Fruit fly (Drosophila melanogaster) whole organism, embryonic: ENCODE measurements around the gene CG31287.
A peak's percentile ranks its signal among the peaks of the same experiment; 100 is the strongest.

Experiments used
- C15 ChIP-seq: fragments of 200-800 bp; sonication (Bioruptor generic); IDR thresholded peaks from 3 replicates; pipeline ENCODE4 v1.3.6; 2022; ENCODE audit warnings: missing biosample characterization, missing genetic modification characterization
- CG10543 ChIP-seq: fragments of 200-800 bp; sonication (Bioruptor generic); optimal IDR thresholded peaks from 3 replicates; lab custom pipeline; 2017; ENCODE audit warnings: missing biosample characterization, mild to moderate bottlenecking, missing genetic modification characterization, moderate library complexity
- CG12769 ChIP-seq: fragments of 200-800 bp; sonication (Bioruptor generic); optimal IDR thresholded peaks from 2 replicates; lab custom pipeline; 2019; ENCODE audit warnings: missing biosample characterization, mild to moderate bottlenecking, missing genetic modification characterization, moderate library complexity
- CG13624 ChIP-seq: fragments of 200-800 bp; sonication (Bioruptor generic); optimal IDR thresholded peaks from 2 replicates; lab custom pipeline; 2016; ENCODE audit warnings: missing biosample characterization, missing genetic modification characterization
- CG13894 ChIP-seq: fragments of 200-800 bp; sonication (Bioruptor generic); optimal IDR thresholded peaks from 3 replicates; lab custom pipeline; 2018; ENCODE audit warnings: missing biosample characterization, mild to moderate bottlenecking, missing genetic modification characterization, moderate library complexity
- CG2120 ChIP-seq: fragments of 200-800 bp; sonication (Bioruptor generic); optimal IDR thresholded peaks from 3 replicates; lab custom pipeline; 2016; ENCODE audit warnings: missing biosample characterization, missing genetic modification characterization
- CG3281 ChIP-seq: fragments of 200-800 bp; sonication (Bioruptor generic); optimal IDR thresholded peaks from 3 replicates; lab custom pipeline; 2017; ENCODE audit warnings: missing biosample characterization, mild to moderate bottlenecking, missing genetic modification characterization
- CG3838 ChIP-seq: fragments of 200-800 bp; sonication (Bioruptor generic); optimal IDR thresholded peaks from 3 replicates; lab custom pipeline; 2016; ENCODE audit warnings: missing biosample characterization, missing genetic modification characterization
- CG4404 ChIP-seq: fragments of 200-800 bp; sonication (Bioruptor generic); IDR thresholded peaks from 2 replicates; pipeline ENCODE4 v1.3.6; 2022; ENCODE audit warnings: missing biosample characterization, missing genetic modification characterization
- CG5180 ChIP-seq: fragments of 200-800 bp; sonication (Bioruptor generic); optimal IDR thresholded peaks from 3 replicates; lab custom pipeline; 2017; ENCODE audit warnings: missing biosample characterization, missing genetic modification characterization, mild to moderate bottlenecking, moderate library complexity, missing genetic modification reagents
- CG6272 ChIP-seq: fragments of 200-800 bp; sonication (Bioruptor generic); IDR thresholded peaks from 2 replicates; pipeline ENCODE4 v1.3.6; 2022; ENCODE audit warnings: missing biosample characterization, missing genetic modification characterization
- CG7271 ChIP-seq: fragments of 200-800 bp; sonication (Bioruptor generic); optimal IDR thresholded peaks from 2 replicates; lab custom pipeline; 2018; ENCODE audit warnings: missing biosample characterization, mild to moderate bottlenecking, missing genetic modification characterization, moderate library complexity
- CG8290 ChIP-seq, 3 experiments: fragments of 200-800 bp; sonication (Bioruptor generic); optimal IDR thresholded peaks; 2 replicates each; lab custom pipeline; 2016 to 2019; ENCODE audit warnings: missing biosample characterization in 3 of 3, missing genetic modification characterization in 3 of 3, mild to moderate bottlenecking in 2 of 3, moderate library complexity in 1 of 3
- CHES-1-like ChIP-seq: fragments of 200-800 bp; sonication (Bioruptor generic); optimal IDR thresholded peaks from 2 replicates; lab custom pipeline; 2016; ENCODE audit warnings: missing biosample characterization, missing genetic modification characterization
- D ChIP-seq, 2 experiments: fragments of 200-800 bp in 1 of 2; fragments of >200 bp in 1 of 2; sonication (Bioruptor generic) in 1 of 2; optimal IDR thresholded peaks; 2 replicates in 1 of 2; 3 replicates in 1 of 2; lab custom pipeline; 2017; ENCODE audit warnings: mild to moderate bottlenecking in 1 of 2, missing biosample characterization in 1 of 2, missing genetic modification characterization in 1 of 2, missing genetic modification reagents in 1 of 2
- D19B ChIP-seq: fragments of 200-800 bp; sonication (Bioruptor generic); optimal IDR thresholded peaks from 2 replicates; lab custom pipeline; 2017; ENCODE audit warnings: missing biosample characterization, mild to moderate bottlenecking, missing genetic modification characterization
- Deaf1 ChIP-seq: fragments of 200-800 bp; optimal IDR thresholded peaks from 3 replicates; lab custom pipeline; 2019; ENCODE audit warnings: missing biosample characterization, mild to moderate bottlenecking, missing genetic modification characterization, moderate library complexity
- Dref ChIP-seq: fragments of 200-800 bp; sonication (Bioruptor generic); IDR thresholded peaks from 2 replicates; pipeline ENCODE4 v1.3.6; 2022; ENCODE audit warnings: missing biosample characterization, missing genetic modification characterization
- Fer1 ChIP-seq: fragments of 200-800 bp; sonication (Bioruptor generic); optimal IDR thresholded peaks from 2 replicates; lab custom pipeline; 2017; ENCODE audit warnings: missing biosample characterization, mild to moderate bottlenecking, missing genetic modification characterization
- Jarid2 ChIP-seq: fragments of 200-800 bp; sonication (Bioruptor generic); optimal IDR thresholded peaks from 3 replicates; lab custom pipeline; 2017; ENCODE audit warnings: mild to moderate bottlenecking, missing biosample characterization, missing genetic modification reagents, missing genetic modification characterization
- Kr ChIP-seq: fragments of 200-800 bp; sonication (Bioruptor generic); optimal IDR thresholded peaks from 2 replicates; lab custom pipeline; 2017; ENCODE audit warnings: missing biosample characterization, mild to moderate bottlenecking, missing genetic modification characterization
- Nf-YB ChIP-seq: fragments of 200-800 bp; sonication (Bioruptor generic); optimal IDR thresholded peaks from 3 replicates; lab custom pipeline; 2019; ENCODE audit warnings: missing biosample characterization, mild to moderate bottlenecking, missing genetic modification characterization, moderate library complexity
- Oli ChIP-seq: fragments of 200-800 bp; sonication (Bioruptor generic); optimal IDR thresholded peaks from 2 replicates; lab custom pipeline; 2018; ENCODE audit warnings: missing biosample characterization, mild to moderate bottlenecking, missing genetic modification characterization, moderate library complexity
- ato ChIP-seq: fragments of 200-800 bp; sonication (Bioruptor generic); IDR thresholded peaks from 2 replicates; pipeline ENCODE4 v1.3.6; 2022; ENCODE audit warnings: missing biosample characterization, missing genetic modification characterization; ENCODE audit not compliant: partially characterized antibody
- cg ChIP-seq: fragments of 200-800 bp; sonication (Bioruptor generic); optimal IDR thresholded peaks from 3 replicates; lab custom pipeline; 2019; ENCODE audit warnings: missing biosample characterization, mild to moderate bottlenecking, missing genetic modification characterization, moderate library complexity
- crp ChIP-seq, 2 experiments: fragments of 200-800 bp; sonication (Bioruptor generic); optimal IDR thresholded peaks; 2 replicates in 1 of 2; 3 replicates in 1 of 2; lab custom pipeline; 2017; ENCODE audit warnings: missing biosample characterization in 2 of 2, missing genetic modification characterization in 2 of 2, mild to moderate bottlenecking in 1 of 2, moderate library complexity in 1 of 2
- da ChIP-seq: fragments of 200-800 bp; sonication (Bioruptor generic); optimal IDR thresholded peaks from 2 replicates; lab custom pipeline; 2016; ENCODE audit warnings: missing biosample characterization, missing genetic modification characterization
- ftz-f1 ChIP-seq: fragments of 200-800 bp; sonication (Bioruptor generic); optimal IDR thresholded peaks from 2 replicates; lab custom pipeline; 2016; ENCODE audit warnings: missing biosample characterization, missing genetic modification characterization
- lilli ChIP-seq: fragments of 200-800 bp; sonication (Bioruptor generic); optimal IDR thresholded peaks from 3 replicates; lab custom pipeline; 2016; ENCODE audit warnings: missing biosample characterization, missing genetic modification characterization
- nau ChIP-seq: fragments of 200-800 bp; sonication (Bioruptor generic); optimal IDR thresholded peaks from 3 replicates; lab custom pipeline; 2017; ENCODE audit warnings: missing biosample characterization, mild to moderate bottlenecking, missing genetic modification characterization, missing genetic modification reagents
- oc ChIP-seq: fragments of 200-800 bp; sonication (Bioruptor generic); optimal IDR thresholded peaks from 2 replicates; lab custom pipeline; 2018; ENCODE audit warnings: missing biosample characterization, mild to moderate bottlenecking, missing genetic modification characterization, moderate library complexity
- pfk ChIP-seq: fragments of 200-800 bp; sonication (Bioruptor generic); optimal IDR thresholded peaks from 2 replicates; lab custom pipeline; 2018; ENCODE audit warnings: missing biosample characterization, mild to moderate bottlenecking, missing genetic modification characterization, moderate library complexity
- pros ChIP-seq: fragments of 200-800 bp; sonication (Bioruptor generic); optimal IDR thresholded peaks from 3 replicates; lab custom pipeline; 2019; ENCODE audit warnings: missing biosample characterization, mild to moderate bottlenecking, missing genetic modification characterization, moderate library complexity
- schlank ChIP-seq: fragments of 200-800 bp; sonication (Bioruptor generic); optimal IDR thresholded peaks from 2 replicates; lab custom pipeline; 2018; ENCODE audit warnings: missing biosample characterization, mild to moderate bottlenecking, missing genetic modification characterization
- sd ChIP-seq: fragments of 200-800 bp; sonication (Bioruptor generic); optimal IDR thresholded peaks from 3 replicates; lab custom pipeline; 2018; ENCODE audit warnings: missing biosample characterization, mild to moderate bottlenecking, missing genetic modification characterization, moderate library complexity
- sens ChIP-seq: fragments of 200-800 bp; sonication (Bioruptor generic); peaks from one replicate; lab custom pipeline; 2016; ENCODE audit warnings: missing biosample characterization, missing genetic modification characterization
- slbo ChIP-seq: fragments of 200-800 bp; sonication (Bioruptor generic); IDR thresholded peaks from 2 replicates; pipeline ENCODE4 v1.3.6; 2022; ENCODE audit warnings: missing biosample characterization, missing genetic modification characterization
- sob ChIP-seq: fragments of 200-800 bp; sonication (Bioruptor generic); IDR thresholded peaks from 2 replicates; pipeline ENCODE4 v1.3.6; 2022; ENCODE audit warnings: missing biosample characterization, missing genetic modification characterization
- trem ChIP-seq: fragments of 200-800 bp; optimal IDR thresholded peaks from 3 replicates; lab custom pipeline; 2019; ENCODE audit warnings: missing biosample characterization, mild to moderate bottlenecking, missing genetic modification characterization, moderate library complexity
- twi ChIP-seq: fragments of 200-800 bp; optimal IDR thresholded peaks from 2 replicates; lab custom pipeline; 2019; ENCODE audit warnings: missing biosample characterization, mild to moderate bottlenecking, missing genetic modification characterization, moderate library complexity

The CG31287 gene

dm6 chr3R:16234298-16234697, 31.1 kb downstream of the CG31287 start:
- no peak for TF ChIP-seq Nf-YB (GFP tag; lab: Kevin White, UChicago)
- TF ChIP-seq CG8290 (GFP tag; optimal IDR thresholded peaks at IDR 0.05; lab: Kevin White, UChicago): no peak
- TF ChIP-seq CG8290 (tag; optimal IDR thresholded peaks at IDR 0.05; lab: Kevin White, UChicago): peak in 1 of 2 experiments; percentile 66
- peak; percentile 36 for TF ChIP-seq D (optimal IDR thresholded peaks at IDR 0.05; lab: Kevin White, UChicago)
- TF ChIP-seq D (GFP tag; optimal IDR thresholded peaks at IDR 0.05; lab: Kevin White, UChicago): no peak
- TF ChIP-seq sob (GFP tag; lab: Robert Waterston, UW): no peak
- peak; percentile 2 for TF ChIP-seq CG5180 (GFP tag; lab: Kevin White, UChicago)
- peak; percentile 4 for TF ChIP-seq oc (tag; lab: Kevin White, UChicago)
- TF ChIP-seq CG4404 (GFP tag; lab: Robert Waterston, UW): no peak
- TF ChIP-seq da (GFP tag; lab: Kevin White, UChicago): peak; percentile 47
- TF ChIP-seq ftz-f1: peak; percentile 82
- TF ChIP-seq C15 (GFP tag; lab: Robert Waterston, UW): no peak
- peak; percentile 1 for TF ChIP-seq CG2120 (GFP tag; lab: Kevin White, UChicago)
- TF ChIP-seq cg (GFP tag; lab: Kevin White, UChicago): peak; percentile 16
- peak; percentile 74 for TF ChIP-seq Deaf1
- no peak for TF ChIP-seq CG6272 (GFP tag; lab: Robert Waterston, UW)
- TF ChIP-seq Jarid2 (GFP tag; lab: Kevin White, UChicago): peak; percentile 35
- no peak for TF ChIP-seq CG3838 (GFP tag; lab: Kevin White, UChicago)
- TF ChIP-seq Dref: no peak
- no peak for TF ChIP-seq Oli (tag; lab: Kevin White, UChicago)
- no peak for TF ChIP-seq trem (tag; lab: Kevin White, UChicago)
- no peak for TF ChIP-seq slbo (GFP tag; lab: Robert Waterston, UW)
- TF ChIP-seq schlank: peak; percentile 36
- TF ChIP-seq pfk (GFP tag; lab: Kevin White, UChicago): peak; percentile 49
- no peak for TF ChIP-seq Kr (GFP tag; lab: Kevin White, UChicago)
- no peak for TF ChIP-seq CG7271
- TF ChIP-seq CHES-1-like (GFP tag; lab: Kevin White, UChicago): peak; percentile 30
- peak; percentile 17 for TF ChIP-seq pros
- TF ChIP-seq D19B (GFP tag; lab: Kevin White, UChicago): no peak
- TF ChIP-seq Fer1: no peak
- TF ChIP-seq CG12769 (tag; lab: Kevin White, UChicago): peak; percentile 96
- TF ChIP-seq CG10543 (GFP tag; lab: Kevin White, UChicago): peak; percentile 51
- peak; percentile 39 for TF ChIP-seq CG13894
- peak; percentile 52 for TF ChIP-seq sd (tag; lab: Kevin White, UChicago)
- TF ChIP-seq sens (GFP tag; lab: Kevin White, UChicago): no peak
- no peak for TF ChIP-seq ato (GFP tag; lab: Robert Waterston, UW)
- peak; percentile 24 for TF ChIP-seq nau (GFP tag; lab: Kevin White, UChicago)
- peak; percentile 54 for TF ChIP-seq twi (tag; lab: Kevin White, UChicago)
- TF ChIP-seq CG13624 (GFP tag; lab: Kevin White, UChicago): peak; percentile 9
- TF ChIP-seq CG3281 (GFP tag; lab: Kevin White, UChicago): no peak
- no peak for TF ChIP-seq lilli (GFP tag; lab: Kevin White, UChicago)
- TF ChIP-seq crp (GFP tag; optimal IDR thresholded peaks at IDR 0.05; lab: Kevin White, UChicago): peak in 1 of 2 experiments; percentile 28
